Fruit fly (Drosophila melanogaster): ENCODE measurements around the gene pdgy.

pdgy gene

DNA sequence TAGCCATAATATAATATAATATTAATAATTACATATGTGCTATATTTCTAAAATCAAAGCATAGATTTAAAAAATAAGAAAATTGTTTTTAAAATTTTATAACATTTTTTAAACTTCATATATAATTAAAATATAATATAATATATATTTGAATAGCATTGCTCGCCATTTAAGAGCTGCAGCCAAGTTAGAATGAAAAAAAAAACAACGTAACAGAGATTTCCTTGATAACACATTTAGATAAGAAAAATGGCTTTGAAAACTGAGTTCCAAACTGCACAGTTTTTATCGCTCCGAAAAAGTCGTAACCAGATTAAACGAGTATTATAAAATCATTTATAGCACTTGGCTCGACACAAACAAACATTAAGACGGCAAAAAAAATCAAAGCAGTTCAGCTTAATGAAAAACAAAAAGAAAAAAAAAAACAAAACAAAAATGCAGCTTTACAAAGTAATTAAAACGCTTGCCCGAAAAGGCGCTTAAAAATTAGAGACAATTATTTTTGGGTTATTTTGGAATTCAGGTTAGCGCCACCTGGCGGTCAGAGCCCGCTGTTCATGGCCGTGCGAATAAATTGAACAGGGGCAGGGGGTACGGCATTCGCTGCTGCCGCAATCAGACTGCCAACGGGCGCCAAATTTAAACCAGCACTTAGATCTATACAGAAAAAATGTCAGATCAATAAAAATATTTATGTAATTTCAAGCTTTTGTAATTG, 43.5 kb downstream of the pdgy start, which contains the start of gene fiz (continued):
- TF ChIP-seq CG12391 (tag; optimal IDR thresholded peaks at IDR 0.05) (no peak), vnd (GFP tag; IDR thresholded peaks at IDR 0.05; ENCODE audit: partially characterized antibody) (no peak), sd (tag; optimal IDR thresholded peaks at IDR 0.05) (peak; percentile 9), Sry-δ (GFP tag; optimal IDR thresholded peaks at IDR 0.05) (no peak), CG5953 (GFP tag; IDR thresholded peaks at IDR 0.05) (no peak), Xrp1 (GFP tag; IDR thresholded peaks at IDR 0.05) (no peak), CG13123 (GFP tag; optimal IDR thresholded peaks at IDR 0.05) (no peak)

DNA sequence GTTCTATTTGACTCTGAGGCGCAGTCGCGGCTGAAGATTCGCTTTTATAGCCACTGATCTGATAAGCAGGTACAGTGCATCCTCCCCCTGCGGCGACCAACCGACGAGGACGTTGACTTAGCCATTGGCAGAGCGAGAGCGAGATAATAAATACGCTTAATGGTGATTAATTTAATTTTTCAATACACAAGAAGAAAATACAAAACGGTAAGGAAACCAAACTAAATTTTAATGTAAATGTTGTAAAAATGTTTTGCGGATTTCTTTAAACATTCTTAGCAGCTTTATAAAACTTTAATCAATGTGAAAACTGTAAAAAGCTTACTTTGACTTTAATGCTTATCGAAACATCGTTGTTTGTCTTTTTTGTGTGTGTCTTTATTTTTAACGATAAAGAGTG, 44.3 kb downstream of the pdgy start:
- peak; percentile 48 for TF ChIP-seq Med (GFP tag)
- TF ChIP-seq row (GFP tag; IDR thresholded peaks at IDR 0.05) = peak; percentile 40; the same call in 2 of the 3 replicates
- no peak for TF ChIP-seq pum (GFP tag; optimal IDR thresholded peaks at IDR 0.05)
- TF ChIP-seq CG2120 (GFP tag; optimal IDR thresholded peaks at IDR 0.05) = peak; percentile 9
- TF ChIP-seq grau (tag; optimal IDR thresholded peaks at IDR 0.05) = peak; percentile 76
- no peak for TF ChIP-seq CG8290 (GFP tag; optimal IDR thresholded peaks at IDR 0.05)
- TF ChIP-seq CG8290 (tag; optimal IDR thresholded peaks at IDR 0.05) = peak in 1 of 2 experiments; percentile 8
- TF ChIP-seq CG8765 (GFP tag; IDR thresholded peaks at IDR 0.05) = no peak
- TF ChIP-seq Nf-YB (GFP tag; optimal IDR thresholded peaks at IDR 0.05) = no peak
- TF ChIP-seq CG30020 (tag; optimal IDR thresholded peaks at IDR 0.05) = no peak
- peak; percentile 4 for TF ChIP-seq CG10543 (GFP tag; optimal IDR thresholded peaks at IDR 0.05)
- no peak for TF ChIP-seq Gug (GFP tag; IDR thresholded peaks at IDR 0.05)
- 0 out of 2 replicates have a peak, but pooled peaks have one; percentile 13 for TF ChIP-seq Rfx (GFP tag; IDR thresholded peaks at IDR 0.05)
- TF ChIP-seq CG2678 (tag; optimal IDR thresholded peaks at IDR 0.05) = peak; percentile 18
- TF ChIP-seq ewg (GFP tag; optimal IDR thresholded peaks at IDR 0.05) = no peak

DNA sequence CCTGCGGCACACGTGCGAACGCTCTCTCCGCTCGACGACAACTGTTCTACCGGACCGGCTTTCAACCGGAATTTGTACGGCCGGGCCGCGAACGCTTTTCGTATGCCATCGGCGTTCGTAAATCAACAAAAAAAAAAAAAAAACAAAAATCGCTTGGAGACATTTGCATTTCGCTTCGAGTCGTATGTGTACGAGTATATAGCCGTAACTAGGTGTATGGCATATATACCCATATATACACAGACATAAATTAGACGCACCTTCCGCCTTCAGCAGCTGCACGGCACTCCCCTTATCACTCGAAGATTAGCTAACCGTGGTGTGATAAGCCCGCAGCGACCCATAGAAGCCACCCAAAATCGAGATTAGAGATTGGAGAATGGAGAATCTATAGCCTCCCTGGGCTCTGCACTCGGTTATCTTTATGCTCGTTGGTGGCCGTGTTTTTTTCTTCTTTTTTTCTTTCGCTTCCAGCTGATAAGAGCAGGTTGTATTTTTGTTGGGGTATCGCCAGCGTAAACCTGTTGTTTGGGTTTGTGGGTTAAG, 47.8 kb downstream of the pdgy start, which contains the start of gene CG9512:
Gene CG9512 (minus strand): TSS at position 51 of the 546 bp plus-strand sequence.
- TF ChIP-seq Med (GFP tag) = peak; percentile 43
- TF ChIP-seq CG34376 (GFP tag; optimal IDR thresholded peaks at IDR 0.05) = peak; percentile 60
- TF ChIP-seq sd (tag; optimal IDR thresholded peaks at IDR 0.05) = peak; percentile 11
- TF ChIP-seq Nf-YC (tag; optimal IDR thresholded peaks at IDR 0.05) = peak; percentile 2
- peak; percentile 51 for TF ChIP-seq mirr (GFP tag; optimal IDR thresholded peaks at IDR 0.05)
- peak; percentile 67 for TF ChIP-seq exex (tag; optimal IDR thresholded peaks at IDR 0.05)
- peak; percentile 68; the same call in 2 of the 3 replicates for TF ChIP-seq ci (GFP tag; IDR thresholded peaks at IDR 0.05)
- TF ChIP-seq Vsx1 (GFP tag; optimal IDR thresholded peaks at IDR 0.05) = peak; percentile 52
- TF ChIP-seq Deaf1 (tag; optimal IDR thresholded peaks at IDR 0.05) = peak; percentile 82
- no peak for TF ChIP-seq knrl (GFP tag; IDR thresholded peaks at IDR 0.05; ENCODE audit: partially characterized antibody)
- TF ChIP-seq GATAe (GFP tag; conservative IDR thresholded peaks at IDR 0.05) = peak; percentile 78
- peak; percentile 16 for TF ChIP-seq CG13296 (GFP tag; optimal IDR thresholded peaks at IDR 0.05)
- TF ChIP-seq CG2678 (tag; optimal IDR thresholded peaks at IDR 0.05) = peak; percentile 10
- TF ChIP-seq kay (GFP tag; optimal IDR thresholded peaks at IDR 0.05) = no peak
- peak; percentile 27 for TF ChIP-seq Fer1 (GFP tag; optimal IDR thresholded peaks at IDR 0.05)
- TF ChIP-seq nerfin-2 (GFP tag; IDR thresholded peaks at IDR 0.05; ENCODE audit: partially characterized antibody) = no peak
- peak; percentile 82 for TF ChIP-seq Hey (tag; optimal IDR thresholded peaks at IDR 0.05)
- TF ChIP-seq sug (tag; optimal IDR thresholded peaks at IDR 0.05) = peak; percentile 98
- peak; percentile 11 for TF ChIP-seq CG15479 (GFP tag; optimal IDR thresholded peaks at IDR 0.05)
- no peak for TF ChIP-seq CG7928 (GFP tag; optimal IDR thresholded peaks at IDR 0.05)
- no peak for TF ChIP-seq toy (GFP tag; IDR thresholded peaks at IDR 0.05)
- TF ChIP-seq Atf6 (GFP tag; IDR thresholded peaks at IDR 0.05) = 0 out of 2 replicates have a peak, but pooled peaks have one; percentile 8
- TF ChIP-seq CG32772 (GFP tag; IDR thresholded peaks at IDR 0.05) = peak; percentile 56
- TF ChIP-seq Eip74EF (GFP tag; optimal IDR thresholded peaks at IDR 0.05) = peak in 1 of 2 experiments; percentile 58
- no peak for TF ChIP-seq Ets97D (GFP tag; optimal IDR thresholded peaks at IDR 0.05)
- peak; percentile 23 for TF ChIP-seq lab (GFP tag; optimal IDR thresholded peaks at IDR 0.05)
- TF ChIP-seq Atf3 (GFP tag; optimal IDR thresholded peaks at IDR 0.05) = no peak

All from whole organism, embryonic.